Fruit fly (Drosophila melanogaster) whole organism, wandering third instar larva: ENCODE results near the gene CG43317.

Experiments used
- Dfd ChIP-seq: fragments of >200 bp; optimal IDR thresholded peaks from 2 replicates; lab custom pipeline; 2017; ENCODE audit warnings: missing biosample characterization, missing genetic modification characterization
- pan ChIP-seq: fragments of >200 bp; optimal IDR thresholded peaks from 2 replicates; lab custom pipeline; 2017
- psq ChIP-seq: fragments of 200-800 bp; sonication (Bioruptor generic); optimal IDR thresholded peaks from 3 replicates; lab custom pipeline; 2017; ENCODE audit warnings: missing biosample characterization, mild to moderate bottlenecking, missing genetic modification characterization, moderate library complexity

dm6 chr3R:15839294-15839693 lies 5.1 kb upstream of the CG43317 start, which contains the start of gene Pbp45:
- no peak for TF ChIP-seq pan (lab: Kevin White, UChicago)
- TF ChIP-seq psq (GFP tag; lab: Kevin White, UChicago) = no peak
- no peak for TF ChIP-seq Dfd (GFP tag; lab: Kevin White, UChicago)
